Worm (Caenorhabditis elegans) whole organism, L1 larva: ENCODE measurements around the gene npp-20.

ENCODE experiments used
- C04F5.9 ChIP-seq: sonication (generic microtip); optimal IDR thresholded peaks from 2 replicates; lab custom pipeline; 2016; ENCODE audit warnings: missing genetic modification characterization, missing compliant biosample characterization
- C16A3.4 ChIP-seq: fragments of 150-350 bp; optimal IDR thresholded peaks from 2 replicates; lab custom pipeline; 2014; ENCODE audit warnings: missing biosample characterization, missing genetic modification characterization
- Y116A8C.19 ChIP-seq: sonication (generic microtip); optimal IDR thresholded peaks from 2 replicates; lab custom pipeline; 2016; ENCODE audit warnings: missing compliant biosample characterization, missing genetic modification characterization, borderline replicate concordance
- aha-1 ChIP-seq: fragments of 150-350 bp; optimal IDR thresholded peaks from 2 replicates; lab custom pipeline; 2014; ENCODE audit warnings: missing biosample characterization, missing genetic modification characterization
- aly-2 ChIP-seq: fragments of 150-350 bp; optimal IDR thresholded peaks from 2 replicates; lab custom pipeline; 2014; ENCODE audit warnings: missing biosample characterization, missing genetic modification characterization
- blmp-1 ChIP-seq: fragments of 150-350 bp; optimal IDR thresholded peaks from 2 replicates; lab custom pipeline; 2014; ENCODE audit warnings: missing biosample characterization, missing genetic modification characterization
- ceh-63 ChIP-seq: fragments of 200-800 bp; sonication (Bioruptor generic); optimal IDR thresholded peaks from 2 replicates; lab custom pipeline; 2018; ENCODE audit warnings: mild to moderate bottlenecking, missing genetic modification characterization, missing compliant biosample characterization
- ceh-82 ChIP-seq, 3 experiments: fragments of 150-350 bp in 1 of 3; sonication (generic microtip) in 2 of 3; optimal IDR thresholded peaks; 2 replicates each; lab custom pipeline; 2014 to 2017; ENCODE audit warnings: missing biosample characterization in 3 of 3, missing genetic modification characterization in 3 of 3
- ceh-90 ChIP-seq: sonication (generic microtip); optimal IDR thresholded peaks from 2 replicates; lab custom pipeline; 2016; ENCODE audit warnings: missing genetic modification characterization, missing compliant biosample characterization
- ces-1 ChIP-seq: fragments of 150-350 bp; optimal IDR thresholded peaks from 2 replicates; lab custom pipeline; 2014; ENCODE audit warnings: missing biosample characterization, missing genetic modification reagents, missing genetic modification characterization
- efl-1 ChIP-seq, 4 experiments: fragments of 150-350 bp; optimal IDR thresholded peaks in 3 of 4; peaks in 1 of 4; 1 replicate in 1 of 4; 2 replicates in 3 of 4; lab custom pipeline; 2014; ENCODE audit warnings: missing biosample characterization in 2 of 4, missing genetic modification characterization in 2 of 4, missing genetic modification reagents in 2 of 4
- efl-3 ChIP-seq: fragments of 200-800 bp; sonication (Bioruptor generic); optimal IDR thresholded peaks from 2 replicates; lab custom pipeline; 2018; ENCODE audit warnings: mild to moderate bottlenecking, missing genetic modification characterization, missing compliant biosample characterization
- egl-13 ChIP-seq: sonication (generic microtip); optimal IDR thresholded peaks from 2 replicates; lab custom pipeline; 2016; ENCODE audit warnings: missing genotype, missing genetic modification reagents, missing genetic modification characterization, missing compliant biosample characterization
- fkh-4 ChIP-seq: sonication (generic microtip); optimal IDR thresholded peaks from 2 replicates; lab custom pipeline; 2016; ENCODE audit warnings: missing compliant biosample characterization, missing genetic modification characterization, borderline replicate concordance
- hlh-17 ChIP-seq: fragments of 200-800 bp; sonication (Bioruptor generic); optimal IDR thresholded peaks from 2 replicates; lab custom pipeline; 2018; ENCODE audit warnings: missing genetic modification characterization, mild to moderate bottlenecking, missing compliant biosample characterization, moderate library complexity, borderline replicate concordance
- isw-1 ChIP-seq: fragments of 200-800 bp; sonication (Bioruptor generic); IDR thresholded peaks from 2 replicates; pipeline ENCODE4 v1.3.6; 2022; ENCODE audit warnings: missing genetic modification characterization, missing compliant biosample characterization
- lin-13 ChIP-seq: fragments of 150-350 bp; optimal IDR thresholded peaks from 2 replicates; lab custom pipeline; 2014; ENCODE audit warnings: missing biosample characterization, missing genetic modification reagents, missing genetic modification characterization
- lin-14 ChIP-seq: fragments of 200-800 bp; sonication (Bioruptor generic); optimal IDR thresholded peaks from 2 replicates; lab custom pipeline; 2018; ENCODE audit warnings: mild to moderate bottlenecking, missing genetic modification characterization, moderate library complexity, missing compliant biosample characterization
- lin-15B ChIP-seq: fragments of 150-350 bp; sonication (generic microtip); optimal IDR thresholded peaks from 3 replicates; lab custom pipeline; 2014; ENCODE audit warnings: missing biosample characterization, missing genetic modification characterization
- lin-39 ChIP-seq: fragments of 150-350 bp; optimal IDR thresholded peaks from 2 replicates; lab custom pipeline; 2014; ENCODE audit warnings: missing biosample characterization, missing genetic modification reagents, missing genetic modification characterization
- mab-9 ChIP-seq: fragments of 200-800 bp; sonication (Bioruptor generic); IDR thresholded peaks from 2 replicates; pipeline ENCODE4 v1.3.6; 2022; ENCODE audit warnings: missing genetic modification reagents, missing genetic modification characterization, missing compliant biosample characterization
- mdl-1 ChIP-seq, 2 experiments: fragments of 150-350 bp; optimal IDR thresholded peaks; 2 replicates each; lab custom pipeline; 2014 to 2017; ENCODE audit warnings: missing biosample characterization in 2 of 2, missing genetic modification characterization in 2 of 2, inconsistent platforms in 1 of 2
- mep-1 ChIP-seq: fragments of 150-350 bp; optimal IDR thresholded peaks from 2 replicates; lab custom pipeline; 2014; ENCODE audit warnings: missing biosample characterization, missing genetic modification characterization
- nhr-12 ChIP-seq: sonication (generic microtip); optimal IDR thresholded peaks from 2 replicates; lab custom pipeline; 2017; ENCODE audit warnings: missing biosample characterization, missing genetic modification characterization
- nhr-19 ChIP-seq: fragments of 200-800 bp; sonication (Bioruptor generic); conservative IDR thresholded peaks from 2 replicates; pipeline ENCODE4 v1.3.6; 2022; ENCODE audit warnings: missing genetic modification characterization, missing compliant biosample characterization
- nhr-20 ChIP-seq: sonication (generic microtip); optimal IDR thresholded peaks from 2 replicates; lab custom pipeline; 2016; ENCODE audit warnings: mild to moderate bottlenecking, missing genetic modification characterization, missing compliant biosample characterization
- nhr-237 ChIP-seq: fragments of 150-350 bp; optimal IDR thresholded peaks from 2 replicates; lab custom pipeline; 2014; ENCODE audit warnings: missing biosample characterization, missing genetic modification characterization
- nhr-28 ChIP-seq: fragments of 150-350 bp; optimal IDR thresholded peaks from 2 replicates; lab custom pipeline; 2014; ENCODE audit warnings: missing biosample characterization, missing genetic modification characterization
- nhr-76 ChIP-seq: sonication (generic microtip); optimal IDR thresholded peaks from 2 replicates; lab custom pipeline; 2017; ENCODE audit warnings: missing biosample characterization, missing genetic modification characterization
- nhr-77 ChIP-seq: fragments of 150-350 bp; optimal IDR thresholded peaks from 2 replicates; lab custom pipeline; 2014; ENCODE audit warnings: missing biosample characterization, missing genetic modification characterization
- nhr-90 ChIP-seq: sonication (generic microtip); optimal IDR thresholded peaks from 2 replicates; lab custom pipeline; 2016; ENCODE audit warnings: mild to moderate bottlenecking, missing genetic modification characterization, missing compliant biosample characterization; ENCODE audit not compliant: poor library complexity
- pag-3 ChIP-seq: sonication (generic microtip); optimal IDR thresholded peaks from 2 replicates; lab custom pipeline; 2017; ENCODE audit warnings: missing genetic modification characterization, mild to moderate bottlenecking, missing compliant biosample characterization, antibody characterized with exemption, borderline replicate concordance; ENCODE audit not compliant: insufficient read depth
- pax-3 ChIP-seq: fragments of 200-800 bp; sonication (Bioruptor generic); optimal IDR thresholded peaks from 2 replicates; lab custom pipeline; 2018; ENCODE audit warnings: mild to moderate bottlenecking, missing genetic modification characterization, moderate library complexity, missing compliant biosample characterization
- skn-1 ChIP-seq: fragments of 150-350 bp; optimal IDR thresholded peaks from 2 replicates; lab custom pipeline; 2014; ENCODE audit warnings: missing biosample characterization, missing genetic modification characterization
- snpc-4 ChIP-seq: fragments of 150-350 bp; optimal IDR thresholded peaks from 2 replicates; lab custom pipeline; 2014; ENCODE audit warnings: missing biosample characterization, missing genetic modification characterization
- sox-4 ChIP-seq: sonication (generic microtip); optimal IDR thresholded peaks from 2 replicates; lab custom pipeline; 2016; ENCODE audit warnings: missing genetic modification characterization, missing compliant biosample characterization
- sup-37 ChIP-seq: fragments of 200-800 bp; sonication (Bioruptor generic); optimal IDR thresholded peaks from 2 replicates; lab custom pipeline; 2018; ENCODE audit warnings: mild to moderate bottlenecking, missing genetic modification characterization, missing compliant biosample characterization
- swsn-7 ChIP-seq: sonication (generic microtip); optimal IDR thresholded peaks from 2 replicates; lab custom pipeline; 2016; ENCODE audit warnings: missing genetic modification characterization, missing compliant biosample characterization
- unc-130 ChIP-seq: fragments of 150-350 bp; optimal IDR thresholded peaks from 2 replicates; lab custom pipeline; 2017; ENCODE audit warnings: missing biosample characterization, missing genetic modification characterization, inconsistent platforms
- unc-30 ChIP-seq: sonication (generic microtip); optimal IDR thresholded peaks from 2 replicates; lab custom pipeline; 2017; ENCODE audit warnings: missing biosample characterization, missing genetic modification characterization
- unc-98 ChIP-seq: fragments of 200-800 bp; sonication (Bioruptor generic); IDR thresholded peaks from 2 replicates; pipeline ENCODE4 v1.3.6; 2022; ENCODE audit warnings: missing genetic modification characterization, missing compliant biosample characterization
- xbp-1 ChIP-seq: sonication (generic microtip); optimal IDR thresholded peaks from 2 replicates; lab custom pipeline; 2016; ENCODE audit warnings: missing genetic modification characterization, missing compliant biosample characterization
- zag-1 ChIP-seq: fragments of 150-350 bp; optimal IDR thresholded peaks from 2 replicates; lab custom pipeline; 2014; ENCODE audit warnings: missing biosample characterization, missing genetic modification characterization
- ztf-4 ChIP-seq: fragments of 150-350 bp; optimal IDR thresholded peaks from 2 replicates; lab custom pipeline; 2014; ENCODE audit warnings: missing biosample characterization, missing genetic modification characterization

The npp-20 gene

ce11 chrIV:1496017-1496678 is at the start of gene npp-20 (continued):
- TF ChIP-seq lin-13 (GFP tag; lab: Kevin White, UChicago) (peak; percentile 55), mep-1 (tag; lab: Kevin White, UChicago) (peak; percentile 84), nhr-19 (peak; percentile 54), nhr-76 (tag; lab: Kevin White, UChicago) (no peak), pax-3 (tag; lab: Kevin White, UChicago) (no peak), sup-37 (no peak), nhr-237 (no peak), ztf-4 (tag; lab: Kevin White, UChicago) (no peak), fkh-4 (no peak), snpc-4 (tag; lab: Kevin White, UChicago) (peak; percentile 38), lin-14 (no peak), sox-4 (no peak), nhr-90 (tag; lab: Kevin White, UChicago) (peak; percentile 75), unc-130 (tag; lab: Kevin White, UChicago) (peak; percentile 39), aly-2 (tag; lab: Kevin White, UChicago) (peak; percentile 12), nhr-12 (no peak), skn-1 (peak; percentile 15), ceh-63 (GFP tag; lab: Kevin White, UChicago) (no peak), zag-1 (tag; lab: Kevin White, UChicago) (no peak), ces-1 (GFP tag; lab: Kevin White, UChicago) (no peak), mab-9 (GFP tag; lab: Robert Waterston, UW) (no peak), isw-1 (no peak), mdl-1 (tag; optimal IDR thresholded peaks at IDR 0.05; lab: Kevin White, UChicago) (peak in 1 of 2 experiments; percentile 72), ceh-82 (tag; optimal IDR thresholded peaks at IDR 0.05; lab: Kevin White, UChicago) (peak; percentile 48 to 73 (median 72)), lin-39 (tag; lab: Kevin White, UChicago) (peak; percentile 84), nhr-77 (no peak), pag-3 (tag; lab: Kevin White, UChicago) (no peak), C04F5.9 (tag; lab: Kevin White, UChicago) (no peak), nhr-20 (tag; lab: Kevin White, UChicago) (peak; percentile 56), ceh-90 (tag; lab: Kevin White, UChicago) (peak; percentile 41), unc-30 (tag; lab: Kevin White, UChicago) (no peak), aha-1 (no peak)

- TF ChIP-seq swsn-7 (tag; lab: Kevin White, UChicago) (no peak), pax-3 (tag; lab: Kevin White, UChicago) (no peak), efl-1 (optimal IDR thresholded peaks at IDR 0.05; lab: Kevin White, UChicago) (no peak), efl-1 (GFP tag; optimal IDR thresholded peaks at IDR 0.05 in 1 of 2; lab: Kevin White, UChicago) (no peak)
Observed at ce11 chrIV:1536316-1536715, 40.5 kb upstream of the npp-20 start, which contains the start of gene K03H6.5. TSS of gene K03H6.5 (minus strand) at chrIV:1536416.

- TF ChIP-seq pag-3 (tag; lab: Kevin White, UChicago), result no peak
- no peak for TF ChIP-seq Y116A8C.19
- TF ChIP-seq nhr-19, result no peak
- TF ChIP-seq efl-3 (GFP tag; lab: Kevin White, UChicago), result no peak
- no peak for TF ChIP-seq ces-1 (GFP tag; lab: Kevin White, UChicago)
- TF ChIP-seq egl-13 (tag; lab: Kevin White, UChicago), result no peak
- no peak for TF ChIP-seq aha-1
- TF ChIP-seq hlh-17 (GFP tag; lab: Kevin White, UChicago), result no peak
- TF ChIP-seq nhr-20 (tag; lab: Kevin White, UChicago), result no peak
- no peak for TF ChIP-seq mep-1 (tag; lab: Kevin White, UChicago)
- TF ChIP-seq C16A3.4 (tag; lab: Kevin White, UChicago), result no peak
- no peak for TF ChIP-seq lin-15B
- no peak for TF ChIP-seq blmp-1 (tag; lab: Kevin White, UChicago)
- no peak for TF ChIP-seq nhr-28 (tag; lab: Kevin White, UChicago)
- no peak for TF ChIP-seq unc-98 (GFP tag; lab: Robert Waterston, UW)
- no peak for TF ChIP-seq xbp-1 (tag; lab: Kevin White, UChicago)
- TF ChIP-seq, all 84 proteins: peak for 0
Observed at ce11 chrIV:1523418-1523817, 27.6 kb upstream of the npp-20 start, which contains the start of gene K03H6.1. TSS of gene K03H6.1 (plus strand) at chrIV:1523718.
